Fruit fly (Drosophila melanogaster): Measurements from ENCODE around the gene pad.

pad gene

DNA sequence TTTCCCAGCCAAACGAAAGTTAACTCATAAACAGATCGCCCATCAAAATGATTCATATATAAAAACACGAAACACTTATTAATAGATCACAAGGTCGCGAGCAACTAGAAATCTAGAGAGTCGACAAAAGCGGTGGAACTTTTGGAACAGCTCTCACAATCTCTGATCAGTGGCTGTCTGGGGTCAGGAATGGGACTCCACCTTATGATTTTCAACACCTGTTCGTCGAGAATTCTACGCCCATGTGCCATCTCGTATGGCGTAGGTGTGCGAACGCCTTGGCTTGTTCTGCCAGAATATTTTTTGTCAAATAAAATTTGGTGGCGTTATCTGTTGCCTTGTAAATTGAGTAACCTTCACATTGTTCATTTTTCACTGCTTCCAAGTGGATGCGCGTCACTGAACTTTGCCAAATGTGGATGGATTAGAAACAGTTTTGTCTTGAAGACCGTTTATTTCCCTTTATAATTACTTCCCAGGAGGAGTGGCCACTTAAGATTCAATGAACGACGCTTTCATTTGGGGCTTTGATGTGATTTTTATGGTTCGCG lies 13.3 kb downstream of the pad start (continued):
- TF ChIP-seq ato (GFP tag; IDR thresholded peaks at IDR 0.05; ENCODE audit: partially characterized antibody) (no peak), CG5953 (GFP tag; IDR thresholded peaks at IDR 0.05) (no peak), Hey (tag; optimal IDR thresholded peaks at IDR 0.05) (no peak), fd102C (GFP tag; optimal IDR thresholded peaks at IDR 0.05) (no peak), sug (tag; optimal IDR thresholded peaks at IDR 0.05) (peak; percentile 47), CG2202 (tag; optimal IDR thresholded peaks at IDR 0.05) (no peak), crol (GFP tag; IDR thresholded peaks at IDR 0.05) (no peak), trem (tag; optimal IDR thresholded peaks at IDR 0.05) (no peak), Hr51 (GFP tag; optimal IDR thresholded peaks at IDR 0.05) (peak in 1 of 2 experiments; percentile 10), NfI (GFP tag; optimal IDR thresholded peaks at IDR 0.05) (peak; percentile 71), Med (GFP tag) (peak; percentile 96), B-H2 (GFP tag; optimal IDR thresholded peaks at IDR 0.05) (peak; percentile 40), CG42726 (GFP tag; IDR thresholded peaks at IDR 0.05; ENCODE audit: partially characterized antibody) (no peak), cato (GFP tag; optimal IDR thresholded peaks at IDR 0.05; ENCODE audit: borderline replicate concordance) (no peak), CG32767 (GFP tag; IDR thresholded peaks at IDR 0.05) (no peak), cad (GFP tag; optimal IDR thresholded peaks at IDR 0.05) (no peak), dpn (GFP tag; optimal IDR thresholded peaks at IDR 0.05) (peak; percentile 40 to 48), emc (GFP tag; optimal IDR thresholded peaks at IDR 0.05) (no peak), CG13424 (tag; optimal IDR thresholded peaks at IDR 0.05) (peak; percentile 13), gro (GFP tag; optimal IDR thresholded peaks at IDR 0.05) (peak; percentile 69), slp2 (GFP tag; optimal IDR thresholded peaks at IDR 0.05) (no peak), CG17568 (GFP tag; optimal IDR thresholded peaks at IDR 0.05) (no peak), CG14441 (GFP tag; IDR thresholded peaks at IDR 0.05) (peak; percentile 43; the same call in 1 of the 2 replicates), chif (GFP tag; optimal IDR thresholded peaks at IDR 0.05) (no peak), Fer2 (tag; optimal IDR thresholded peaks at IDR 0.05) (no peak), CG12659 (GFP tag; optimal IDR thresholded peaks at IDR 0.05) (peak; percentile 39), sob (GFP tag; IDR thresholded peaks at IDR 0.05) (peak; percentile 63), CG1603 (tag; optimal IDR thresholded peaks at IDR 0.05) (no peak), Mes4 (GFP tag; optimal IDR thresholded peaks at IDR 0.05) (no peak), p53 (GFP tag; optimal IDR thresholded peaks at IDR 0.05) (no peak), Lpt (GFP tag; optimal IDR thresholded peaks at IDR 0.05) (no peak), Sry-δ (GFP tag; optimal IDR thresholded peaks at IDR 0.05) (no peak), CG10274 (GFP tag; optimal IDR thresholded peaks at IDR 0.05) (no peak), schlank (tag; optimal IDR thresholded peaks at IDR 0.05) (peak; percentile 73), dmrt99B (tag; optimal IDR thresholded peaks at IDR 0.05) (no peak), HLHmδ (GFP tag; optimal IDR thresholded peaks at IDR 0.05) (no peak), CG11085 (GFP tag; IDR thresholded peaks at IDR 0.05) (peak; percentile 59; the same call in 1 of the 2 replicates), CG43689 (GFP tag; IDR thresholded peaks at IDR 0.05) (no peak), org-1 (GFP tag; optimal IDR thresholded peaks at IDR 0.05) (no peak), CG8944 (GFP tag; optimal IDR thresholded peaks at IDR 0.05) (peak; percentile 26), CG14710 (tag; optimal IDR thresholded peaks at IDR 0.05) (no peak), CG33557 (GFP tag; optimal IDR thresholded peaks at IDR 0.05) (no peak), dan (GFP tag; IDR thresholded peaks at IDR 0.05) (no peak), CG9932 (GFP tag; IDR thresholded peaks at IDR 0.05) (peak; percentile 91), CG6689 (GFP tag; IDR thresholded peaks at IDR 0.05) (0 out of 2 replicates have a peak, but pooled peaks have one; percentile 33), tx (GFP tag; optimal IDR thresholded peaks at IDR 0.05) (peak; percentile 36), CG6654 (GFP tag; optimal IDR thresholded peaks at IDR 0.05) (no peak), CG17359 (tag; optimal IDR thresholded peaks at IDR 0.05) (peak; percentile 33), CG8765 (GFP tag; IDR thresholded peaks at IDR 0.05) (no peak), slbo (GFP tag; IDR thresholded peaks at IDR 0.05) (peak; percentile 83), trh (GFP tag; optimal IDR thresholded peaks at IDR 0.05) (no peak)
